Worm (Caenorhabditis elegans) whole organism, mixed stage, embryonic: ENCODE results near the gene F46F5.10.

Experiments
- M03D4.4 ChIP-seq: sonication (generic microtip); optimal IDR thresholded peaks from 2 replicates; lab custom pipeline; 2017; ENCODE audit warnings: mild to moderate bottlenecking, missing genetic modification characterization, missing compliant biosample characterization
- elt-1 ChIP-seq: sonication (generic microtip); optimal IDR thresholded peaks from 2 replicates; lab custom pipeline; 2017; ENCODE audit warnings: missing genetic modification characterization, mild to moderate bottlenecking, missing compliant biosample characterization, antibody characterized with exemption, moderate library complexity, borderline replicate concordance; ENCODE audit not compliant: insufficient read depth
- snpc-4 ChIP-seq: fragments of 150-350 bp; optimal IDR thresholded peaks from 2 replicates; lab custom pipeline; 2014; ENCODE audit warnings: missing biosample characterization, missing genetic modification characterization

- no peak for TF ChIP-seq snpc-4 (tag; lab: Kevin White, UChicago)
- TF ChIP-seq M03D4.4: no peak
- no peak for TF ChIP-seq elt-1 (tag; lab: Kevin White, UChicago)
Observed at ce11 chrII:797445-797844, 26.2 kb upstream of the F46F5.10 start.
